Worm (Caenorhabditis elegans) whole organism, early embryonic: Measurements from ENCODE around the gene F35E8.1.

ENCODE experiments used
- ama-1 ChIP-seq: fragments of 150-350 bp; optimal IDR thresholded peaks from 2 replicates; lab custom pipeline; 2014
- ceh-36 ChIP-seq: sonication (generic microtip); optimal IDR thresholded peaks from 2 replicates; lab custom pipeline; 2016; ENCODE audit warnings: missing genetic modification characterization, inconsistent platforms, missing compliant biosample characterization
- flt-1 ChIP-seq: fragments of 200-800 bp; sonication (Bioruptor generic); IDR thresholded peaks from 2 replicates; pipeline ENCODE4 v1.3.6; 2022; ENCODE audit warnings: missing genetic modification characterization, missing compliant biosample characterization
- hnd-1 ChIP-seq: sonication (generic microtip); optimal IDR thresholded peaks from 2 replicates; lab custom pipeline; 2016; ENCODE audit warnings: missing genetic modification characterization, missing compliant biosample characterization
- pes-1 ChIP-seq: fragments of 200-800 bp; sonication (Bioruptor generic); IDR thresholded peaks from 2 replicates; pipeline ENCODE4 v1.3.6; 2022; ENCODE audit warnings: missing genetic modification reagents, missing genetic modification characterization, missing compliant biosample characterization
- sea-1 ChIP-seq: fragments of 200-800 bp; sonication (Bioruptor generic); conservative IDR thresholded peaks from 2 replicates; pipeline ENCODE4 v1.3.6; 2022; ENCODE audit warnings: missing genetic modification characterization, missing compliant biosample characterization
- tra-4 ChIP-seq: sonication (generic microtip); optimal IDR thresholded peaks from 2 replicates; lab custom pipeline; 2017; ENCODE audit warnings: missing genetic modification characterization, missing compliant biosample characterization

- TF ChIP-seq ama-1 (lab: Kevin White, UChicago): no peak
- TF ChIP-seq flt-1 (GFP tag; lab: Robert Waterston, UW): no peak
- TF ChIP-seq tra-4 (tag; lab: Kevin White, UChicago): no peak
- TF ChIP-seq hnd-1: no peak
- TF ChIP-seq sea-1: no peak
- TF ChIP-seq ceh-36: no peak
- TF ChIP-seq pes-1 (GFP tag; lab: Robert Waterston, UW): no peak
Measured at ce11 chrV:15858292-15858691, 47.1 kb downstream of the F35E8.1 start, which contains the start of gene srh-148.
